Worm (Caenorhabditis elegans) whole organism, late embryonic: Measurements from ENCODE around the gene str-7.

Experiments
- C38D4.7 ChIP-seq: fragments of 200-800 bp; sonication (Bioruptor generic); optimal IDR thresholded peaks from 2 replicates; lab custom pipeline; 2018; ENCODE audit warnings: mild to moderate bottlenecking, missing genetic modification characterization, moderate library complexity, missing compliant biosample characterization
- F13H6.1 ChIP-seq: sonication (generic microtip); optimal IDR thresholded peaks from 2 replicates; lab custom pipeline; 2016; ENCODE audit warnings: missing genetic modification characterization, missing compliant biosample characterization
- K02D7.2 ChIP-seq: sonication (generic microtip); optimal IDR thresholded peaks from 2 replicates; lab custom pipeline; 2017; ENCODE audit warnings: mild to moderate bottlenecking, missing genetic modification characterization, missing compliant biosample characterization
- T23F11.4 ChIP-seq: fragments of 200-800 bp; sonication (Bioruptor generic); optimal IDR thresholded peaks from 2 replicates; lab custom pipeline; 2018; ENCODE audit warnings: mild to moderate bottlenecking, missing genetic modification characterization, missing compliant biosample characterization
- Y22D7AL.16 ChIP-seq: sonication (generic microtip); optimal IDR thresholded peaks from 2 replicates; lab custom pipeline; 2016; ENCODE audit warnings: missing genetic modification characterization, missing compliant biosample characterization
- ahr-1 ChIP-seq: sonication (generic microtip); optimal IDR thresholded peaks from 2 replicates; lab custom pipeline; 2016; ENCODE audit warnings: missing genetic modification characterization, missing compliant biosample characterization
- ama-1 ChIP-seq: fragments of 150-350 bp; optimal IDR thresholded peaks from 2 replicates; lab custom pipeline; 2014
- ceh-18 ChIP-seq: sonication (generic microtip); optimal IDR thresholded peaks from 2 replicates; lab custom pipeline; 2016; ENCODE audit warnings: missing genetic modification characterization, missing compliant biosample characterization
- ceh-19 ChIP-seq: fragments of 200-800 bp; sonication (Bioruptor generic); optimal IDR thresholded peaks from 2 replicates; lab custom pipeline; 2018; ENCODE audit warnings: mild to moderate bottlenecking, missing genetic modification characterization, missing compliant biosample characterization
- ceh-2 ChIP-seq: sonication (generic microtip); optimal IDR thresholded peaks from 2 replicates; lab custom pipeline; 2016; ENCODE audit warnings: missing genotype, missing genetic modification characterization, missing compliant biosample characterization
- ceh-24 ChIP-seq: sonication (generic microtip); optimal IDR thresholded peaks from 2 replicates; lab custom pipeline; 2016; ENCODE audit warnings: mild to moderate bottlenecking, missing genetic modification characterization, missing compliant biosample characterization
- ceh-45 ChIP-seq: fragments of 200-800 bp; sonication (Bioruptor generic); IDR thresholded peaks from 2 replicates; pipeline ENCODE4 v1.3.6; 2022; ENCODE audit warnings: missing genetic modification reagents, missing genetic modification characterization, missing compliant biosample characterization
- ceh-6 ChIP-seq: fragments of 200-800 bp; sonication (Bioruptor generic); optimal IDR thresholded peaks from 2 replicates; lab custom pipeline; 2018; ENCODE audit warnings: mild to moderate bottlenecking, missing genetic modification characterization, missing compliant biosample characterization
- ceh-9 ChIP-seq: sonication (generic microtip); optimal IDR thresholded peaks from 2 replicates; lab custom pipeline; 2016; ENCODE audit warnings: mild to moderate bottlenecking, missing genetic modification characterization, inconsistent platforms, missing compliant biosample characterization
- dmd-4 ChIP-seq: sonication (generic microtip); optimal IDR thresholded peaks from 2 replicates; lab custom pipeline; 2016; ENCODE audit warnings: borderline replicate concordance, missing genetic modification characterization, missing compliant biosample characterization
- dve-1 ChIP-seq: sonication (generic microtip); optimal IDR thresholded peaks from 2 replicates; lab custom pipeline; 2017; ENCODE audit warnings: antibody characterized with exemption, mild to moderate bottlenecking, missing genetic modification characterization, missing compliant biosample characterization
- elt-2 ChIP-seq: sonication (generic microtip); optimal IDR thresholded peaks from 2 replicates; lab custom pipeline; 2016; ENCODE audit warnings: missing genetic modification reagents, missing genetic modification characterization, missing compliant biosample characterization
- elt-4 ChIP-seq: sonication (generic microtip); optimal IDR thresholded peaks from 2 replicates; lab custom pipeline; 2016; ENCODE audit warnings: missing genetic modification characterization, missing compliant biosample characterization
- eyg-1 ChIP-seq: sonication (generic microtip); optimal IDR thresholded peaks from 2 replicates; lab custom pipeline; 2016; ENCODE audit warnings: missing genotype, missing genetic modification characterization, missing compliant biosample characterization
- hlh-13 ChIP-seq: fragments of 200-800 bp; sonication (Bioruptor generic); optimal IDR thresholded peaks from 2 replicates; lab custom pipeline; 2018; ENCODE audit warnings: mild to moderate bottlenecking, missing genetic modification characterization, missing compliant biosample characterization
- hlh-15 ChIP-seq: sonication (generic microtip); optimal IDR thresholded peaks from 2 replicates; lab custom pipeline; 2016; ENCODE audit warnings: missing genetic modification characterization, missing compliant biosample characterization
- hlh-30 ChIP-seq: sonication (generic microtip); optimal IDR thresholded peaks from 2 replicates; lab custom pipeline; 2017; ENCODE audit warnings: antibody characterized with exemption, missing genetic modification characterization, missing compliant biosample characterization; ENCODE audit not compliant: insufficient read depth
- hlh-8 ChIP-seq: sonication (generic microtip); optimal IDR thresholded peaks from 2 replicates; lab custom pipeline; 2016; ENCODE audit warnings: missing genotype, missing genetic modification characterization, missing compliant biosample characterization
- lim-6 ChIP-seq: sonication (generic microtip); optimal IDR thresholded peaks from 2 replicates; lab custom pipeline; 2016; ENCODE audit warnings: missing genetic modification characterization, missing compliant biosample characterization
- madf-2 ChIP-seq: sonication (generic microtip); optimal IDR thresholded peaks from 2 replicates; lab custom pipeline; 2017; ENCODE audit warnings: missing genetic modification characterization, missing compliant biosample characterization
- mec-3 ChIP-seq: sonication (generic microtip); optimal IDR thresholded peaks from 2 replicates; lab custom pipeline; 2016; ENCODE audit warnings: borderline replicate concordance, missing genetic modification characterization, missing compliant biosample characterization
- nfya-1 ChIP-seq: sonication (generic microtip); optimal IDR thresholded peaks from 2 replicates; lab custom pipeline; 2017; ENCODE audit warnings: missing genetic modification characterization, mild to moderate bottlenecking, missing compliant biosample characterization, antibody characterized with exemption, moderate library complexity
- npax-4 ChIP-seq: sonication (generic microtip); optimal IDR thresholded peaks from 2 replicates; lab custom pipeline; 2016; ENCODE audit warnings: missing genetic modification characterization, missing compliant biosample characterization
- odd-2 ChIP-seq: sonication (generic microtip); optimal IDR thresholded peaks from 2 replicates; lab custom pipeline; 2017; ENCODE audit warnings: antibody characterized with exemption, mild to moderate bottlenecking, missing genetic modification characterization, missing compliant biosample characterization
- pag-3 ChIP-seq: sonication (generic microtip); optimal IDR thresholded peaks from 2 replicates; lab custom pipeline; 2016; ENCODE audit warnings: missing compliant biosample characterization, missing genetic modification characterization, borderline replicate concordance
- pat-9 ChIP-seq: fragments of 200-800 bp; sonication (Bioruptor generic); optimal IDR thresholded peaks from 2 replicates; lab custom pipeline; 2018; ENCODE audit warnings: mild to moderate bottlenecking, missing genetic modification characterization, moderate library complexity, missing compliant biosample characterization
- pros-1 ChIP-seq: fragments of 150-350 bp; optimal IDR thresholded peaks from 2 replicates; lab custom pipeline; 2014; ENCODE audit warnings: missing biosample characterization, missing genetic modification reagents, missing genetic modification characterization
- sdc-2 ChIP-seq: sonication (generic microtip); optimal IDR thresholded peaks from 2 replicates; lab custom pipeline; 2016; ENCODE audit warnings: missing genotype, missing genetic modification characterization, missing compliant biosample characterization
- sox-2 ChIP-seq: fragments of 200-800 bp; sonication (Bioruptor generic); IDR thresholded peaks from 2 replicates; pipeline ENCODE4 v1.3.6; 2022; ENCODE audit warnings: missing genetic modification reagents, missing genetic modification characterization, missing compliant biosample characterization
- sox-4 ChIP-seq: sonication (generic microtip); optimal IDR thresholded peaks from 2 replicates; lab custom pipeline; 2017; ENCODE audit warnings: mild to moderate bottlenecking, missing genetic modification characterization, inconsistent platforms, missing compliant biosample characterization
- syd-9 ChIP-seq: sonication (generic microtip); optimal IDR thresholded peaks from 2 replicates; lab custom pipeline; 2016; ENCODE audit warnings: mild to moderate bottlenecking, missing genetic modification characterization, moderate library complexity, missing compliant biosample characterization
- tbx-2 ChIP-seq: sonication (generic microtip); optimal IDR thresholded peaks from 2 replicates; lab custom pipeline; 2016; ENCODE audit warnings: missing genetic modification characterization, missing compliant biosample characterization
- tbx-7 ChIP-seq: sonication (generic microtip); optimal IDR thresholded peaks from 2 replicates; lab custom pipeline; 2016; ENCODE audit warnings: missing genotype, missing genetic modification characterization, missing compliant biosample characterization
- ttx-3 ChIP-seq: sonication (generic microtip); optimal IDR thresholded peaks from 2 replicates; lab custom pipeline; 2016; ENCODE audit warnings: missing genetic modification reagents, missing genetic modification characterization, missing compliant biosample characterization
- unc-42 ChIP-seq: sonication (generic microtip); optimal IDR thresholded peaks from 2 replicates; lab custom pipeline; 2016; ENCODE audit warnings: missing genotype, missing genetic modification characterization, missing compliant biosample characterization
- unc-55 ChIP-seq: sonication (generic microtip); optimal IDR thresholded peaks from 2 replicates; lab custom pipeline; 2017; ENCODE audit warnings: missing biosample characterization, missing genetic modification reagents, missing genetic modification characterization
- unc-86 ChIP-seq: sonication (generic microtip); optimal IDR thresholded peaks from 2 replicates; lab custom pipeline; 2016; ENCODE audit warnings: missing genetic modification characterization, missing compliant biosample characterization
- zip-5 ChIP-seq: sonication (generic microtip); optimal IDR thresholded peaks from 2 replicates; lab custom pipeline; 2016; ENCODE audit warnings: missing genetic modification characterization, missing compliant biosample characterization
- ztf-16 ChIP-seq: sonication (generic microtip); optimal IDR thresholded peaks from 2 replicates; lab custom pipeline; 2017; ENCODE audit warnings: missing genetic modification characterization, missing compliant biosample characterization

str-7 gene

DNA sequence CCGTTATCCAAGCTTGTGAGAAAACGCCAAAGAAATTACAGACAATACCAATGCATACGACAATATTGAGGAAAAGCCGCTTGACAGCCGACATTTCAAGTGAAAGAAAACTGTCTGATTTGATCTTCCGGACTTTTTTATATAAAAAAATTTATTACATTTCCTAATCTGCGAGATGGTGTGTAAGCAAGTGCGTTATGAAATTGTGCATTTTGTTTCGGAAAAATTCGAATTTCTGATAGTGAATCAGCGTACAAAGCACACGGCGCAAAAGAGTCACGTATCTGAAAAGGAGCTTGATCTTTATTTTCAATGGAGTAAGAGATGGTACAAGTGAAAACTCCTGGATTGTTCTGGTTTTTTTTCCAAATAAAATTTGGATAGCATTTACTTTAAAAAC lies 41.7 kb upstream of the str-7 start, which contains the start of gene clc-32:
Gene clc-32 (minus strand): TSS at position 101 of the 400 bp plus-strand sequence.
- TF ChIP-seq ceh-6 (GFP tag; lab: Kevin White, UChicago) (no peak), C38D4.7 (no peak), ceh-9 (no peak), hlh-8 (tag; lab: Kevin White, UChicago) (no peak), ahr-1 (tag; lab: Kevin White, UChicago) (no peak), ztf-16 (tag; lab: Kevin White, UChicago) (no peak), ceh-45 (GFP tag; lab: Robert Waterston, UW) (no peak), syd-9 (tag; lab: Kevin White, UChicago) (no peak)

DNA sequence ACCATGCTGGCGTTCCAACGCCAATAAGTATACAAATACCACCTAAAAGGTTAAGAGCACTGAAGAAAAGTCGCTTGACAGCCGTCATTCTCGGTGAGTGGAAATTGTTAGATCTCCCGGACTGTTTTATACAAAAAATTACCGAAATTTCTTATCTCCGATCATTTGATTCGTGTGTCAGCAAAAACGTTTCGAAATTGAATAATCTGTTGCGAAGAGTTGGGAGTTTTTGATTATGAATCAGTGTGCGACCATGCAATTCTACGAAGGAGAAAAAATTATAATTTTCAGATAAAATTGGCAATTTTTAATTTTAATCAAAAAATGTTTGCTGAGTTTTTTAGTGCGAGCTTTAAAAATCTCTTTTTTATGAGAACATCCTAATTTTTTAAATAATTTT lies 40.2 kb upstream of the str-7 start, which contains the start of gene clc-11:
Gene clc-11 (minus strand): TSS at position 101 of the 400 bp plus-strand sequence.
- TF ChIP-seq ama-1 (no peak), unc-55 (GFP tag; lab: Kevin White, UChicago) (no peak), ceh-2 (no peak), sdc-2 (tag; lab: Kevin White, UChicago) (no peak), unc-42 (no peak), ceh-9 (no peak), pros-1 (tag; lab: Kevin White, UChicago) (no peak), lim-6 (tag; lab: Kevin White, UChicago) (no peak), tbx-2 (tag; lab: Kevin White, UChicago) (no peak), zip-5 (tag; lab: Kevin White, UChicago) (no peak), hlh-15 (tag; lab: Kevin White, UChicago) (no peak)

DNA sequence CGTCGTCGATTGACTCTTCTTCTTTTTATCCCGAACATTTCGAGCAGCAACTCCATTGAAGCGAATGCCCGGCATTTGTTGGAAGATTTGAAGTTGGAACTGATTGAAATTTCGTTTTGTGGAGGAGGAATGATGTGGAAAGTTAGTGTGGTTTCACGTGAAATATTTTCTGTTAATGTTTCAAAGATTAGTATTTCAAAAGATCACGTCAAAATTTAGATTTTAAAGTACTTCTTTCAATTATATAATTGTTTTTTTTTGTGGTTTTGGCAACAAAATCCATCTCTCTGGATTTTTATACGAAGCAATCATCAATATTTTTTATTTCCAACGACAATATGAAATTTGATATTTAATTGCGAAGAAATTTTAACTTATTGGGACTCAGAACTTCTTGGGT lies 37.7 kb upstream of the str-7 start, which contains the start of gene F44G3.7:
Gene F44G3.7 (minus strand): TSS at position 101 of the 400 bp plus-strand sequence.
- no peak for TF ChIP-seq sox-2 (GFP tag; lab: Robert Waterston, UW)
- TF ChIP-seq tbx-7: no peak
- TF ChIP-seq ceh-18 (tag; lab: Kevin White, UChicago): no peak
- TF ChIP-seq K02D7.2 (tag; lab: Kevin White, UChicago): no peak
- no peak for TF ChIP-seq sdc-2 (tag; lab: Kevin White, UChicago)
- no peak for TF ChIP-seq ttx-3 (tag; lab: Kevin White, UChicago)
- no peak for TF ChIP-seq F13H6.1 (tag; lab: Kevin White, UChicago)
- no peak for TF ChIP-seq elt-4
- no peak for TF ChIP-seq ceh-24 (tag; lab: Kevin White, UChicago)
- no peak for TF ChIP-seq odd-2 (tag; lab: Kevin White, UChicago)
- TF ChIP-seq eyg-1 (tag; lab: Kevin White, UChicago): no peak
- no peak for TF ChIP-seq T23F11.4
- TF ChIP-seq ahr-1 (tag; lab: Kevin White, UChicago): no peak
- no peak for TF ChIP-seq hlh-8 (tag; lab: Kevin White, UChicago)
- TF ChIP-seq Y22D7AL.16 (tag; lab: Kevin White, UChicago): no peak
- no peak for TF ChIP-seq lim-6 (tag; lab: Kevin White, UChicago)
- no peak for TF ChIP-seq ceh-45 (GFP tag; lab: Robert Waterston, UW)
- TF ChIP-seq hlh-13: no peak
- no peak for TF ChIP-seq pat-9 (tag; lab: Kevin White, UChicago)
- TF ChIP-seq, all 69 proteins: peak for 0

DNA sequence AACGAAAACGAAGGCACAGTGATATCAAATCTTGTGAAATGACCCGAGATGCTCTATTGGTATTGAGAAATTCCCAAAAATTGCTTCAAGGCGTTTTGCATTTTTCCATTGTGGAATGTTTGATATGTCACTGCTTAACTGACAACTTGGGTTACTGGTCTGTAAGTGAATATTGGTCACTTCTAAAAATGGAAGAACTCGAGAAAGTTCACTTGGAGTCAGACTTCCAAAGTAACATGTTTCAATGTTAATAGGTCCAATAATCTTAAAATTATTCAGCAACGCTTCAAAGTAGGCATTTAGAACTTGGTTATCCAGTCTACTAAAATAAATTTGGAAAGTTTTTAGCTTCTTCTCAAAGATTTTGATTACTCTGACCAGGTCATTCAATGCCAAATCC lies 33.4 kb upstream of the str-7 start, which contains the start of gene fbxa-144:
Gene fbxa-144 (minus strand): TSS at position 101 of the 400 bp plus-strand sequence.
- TF ChIP-seq unc-86 (tag; lab: Kevin White, UChicago) (no peak), unc-55 (GFP tag; lab: Kevin White, UChicago) (no peak), T23F11.4 (no peak), madf-2 (no peak), ceh-6 (GFP tag; lab: Kevin White, UChicago) (no peak), ama-1 (no peak), elt-2 (tag; lab: Kevin White, UChicago) (no peak), hlh-30 (no peak), hlh-15 (tag; lab: Kevin White, UChicago) (no peak), mec-3 (tag; lab: Kevin White, UChicago) (no peak), npax-4 (tag; lab: Kevin White, UChicago) (no peak), pag-3 (tag; lab: Kevin White, UChicago) (no peak), hlh-8 (tag; lab: Kevin White, UChicago) (no peak), sox-4 (no peak), nfya-1 (tag; lab: Kevin White, UChicago) (no peak), C38D4.7 (no peak), dve-1 (tag; lab: Kevin White, UChicago) (no peak), ceh-19 (GFP tag; lab: Kevin White, UChicago) (no peak), dmd-4 (tag; lab: Kevin White, UChicago) (no peak)
